Fruit fly (Drosophila melanogaster): ENCODE results near the gene Ir7a.
A peak's percentile ranks its signal among the peaks of the same experiment; 100 is the strongest.

Ir7a gene

dm6 chrX:7721905-7722304, 42.9 kb upstream of the Ir7a start, which contains the start of gene Hira:
Hira (plus strand) TSS chrX:7722119.
- TF ChIP-seq ash1 (GFP tag; optimal IDR thresholded peaks at IDR 0.05) (no peak), Fer1 (GFP tag; optimal IDR thresholded peaks at IDR 0.05) (peak; percentile 9), chinmo (GFP tag; IDR thresholded peaks at IDR 0.05; ENCODE audit: partially characterized antibody) (peak; percentile 96), CG17186 (GFP tag; optimal IDR thresholded peaks at IDR 0.05) (peak; percentile 21), inv (GFP tag; IDR thresholded peaks at IDR 0.05; ENCODE audit: partially characterized antibody) (peak; percentile 70), phol (tag; optimal IDR thresholded peaks at IDR 0.05) (no peak), CG14860 (GFP tag; IDR thresholded peaks at IDR 0.05; ENCODE audit: partially characterized antibody) (peak; percentile 90), Kr (GFP tag; optimal IDR thresholded peaks at IDR 0.05) (no peak), MESR4 (GFP tag; optimal IDR thresholded peaks at IDR 0.05) (peak; percentile 38), tna (GFP tag; IDR thresholded peaks at IDR 0.05; ENCODE audit: partially characterized antibody) (peak; percentile 92), Opbp (GFP tag; IDR thresholded peaks at IDR 0.05; ENCODE audit: partially characterized antibody) (peak; percentile 89), CG34224 (GFP tag; IDR thresholded peaks at IDR 0.05; ENCODE audit: partially characterized antibody) (peak; percentile 91), E2f2 (GFP tag; IDR thresholded peaks at IDR 0.05) (peak; percentile 97), CG12659 (GFP tag; optimal IDR thresholded peaks at IDR 0.05) (peak; percentile 21), Bgb (GFP tag; IDR thresholded peaks at IDR 0.05; ENCODE audit: partially characterized antibody) (peak; percentile 91), insv (GFP tag; optimal IDR thresholded peaks at IDR 0.05) (peak in 1 of 2 experiments; percentile 34), nerfin-2 (GFP tag; IDR thresholded peaks at IDR 0.05; ENCODE audit: partially characterized antibody) (peak; percentile 89), CTCF (GFP tag; optimal IDR thresholded peaks at IDR 0.05) (peak; percentile 32), hbn (GFP tag; IDR thresholded peaks at IDR 0.05; ENCODE audit: partially characterized antibody) (peak; percentile 82), CG12769 (tag; optimal IDR thresholded peaks at IDR 0.05) (no peak), CG12391 (tag; optimal IDR thresholded peaks at IDR 0.05) (peak; percentile 25), dm (GFP tag; optimal IDR thresholded peaks at IDR 0.05) (no peak), Dip2 (GFP tag; IDR thresholded peaks at IDR 0.05) (no peak), stwl (tag; optimal IDR thresholded peaks at IDR 0.05) (peak; percentile 77), zen2 (GFP tag; IDR thresholded peaks at IDR 0.05; ENCODE audit: partially characterized antibody) (peak; percentile 91), unc-4 (GFP tag; IDR thresholded peaks at IDR 0.05; ENCODE audit: partially characterized antibody) (peak; percentile 88), PHDP (tag; optimal IDR thresholded peaks at IDR 0.05) (peak; percentile 7), NfI (GFP tag; optimal IDR thresholded peaks at IDR 0.05) (no peak), mld (GFP tag; IDR thresholded peaks at IDR 0.05; ENCODE audit: partially characterized antibody) (peak; percentile 92), knrl (GFP tag; IDR thresholded peaks at IDR 0.05; ENCODE audit: partially characterized antibody) (peak; percentile 75), CG1603 (tag; optimal IDR thresholded peaks at IDR 0.05) (peak; percentile 67), row (GFP tag; IDR thresholded peaks at IDR 0.05) (peak; percentile 30; the same call in 1 of the 3 replicates), CG18619 (GFP tag; optimal IDR thresholded peaks at IDR 0.05) (no peak), YL-1 (GFP tag; optimal IDR thresholded peaks at IDR 0.05) (peak; percentile 1), BEAF-32 (GFP tag; optimal IDR thresholded peaks at IDR 0.05) (peak; percentile 80), bbx (GFP tag; IDR thresholded peaks at IDR 0.05; ENCODE audit: partially characterized antibody) (peak; percentile 93), CG2116 (GFP tag; optimal IDR thresholded peaks at IDR 0.05) (peak; percentile 88), CG4617 (GFP tag; optimal IDR thresholded peaks at IDR 0.05; ENCODE audit: borderline replicate concordance) (peak; percentile 16), vnd (GFP tag; IDR thresholded peaks at IDR 0.05; ENCODE audit: partially characterized antibody) (peak; percentile 83), CG6791 (GFP tag; IDR thresholded peaks at IDR 0.05; ENCODE audit: partially characterized antibody) (peak; percentile 93), Myb (GFP tag; optimal IDR thresholded peaks at IDR 0.05) (peak; percentile 30), ato (GFP tag; IDR thresholded peaks at IDR 0.05; ENCODE audit: partially characterized antibody) (peak; percentile 90), seq (GFP tag; IDR thresholded peaks at IDR 0.05) (no peak), MBD-R2 (GFP tag; IDR thresholded peaks at IDR 0.05) (peak; percentile 80), CG13624 (GFP tag; optimal IDR thresholded peaks at IDR 0.05) (peak; percentile 14), her (GFP tag; optimal IDR thresholded peaks at IDR 0.05) (peak; percentile 9), Ets97D (GFP tag; optimal IDR thresholded peaks at IDR 0.05) (peak; percentile 34), CG10209 (GFP tag; optimal IDR thresholded peaks at IDR 0.05) (no peak)
